Fruit fly (Drosophila melanogaster) S2 (cell line): Measurements from ENCODE around the gene CG33288.

Experiments used
- CG8478 ChIP-seq: fragments of >200 bp; optimal IDR thresholded peaks from 2 replicates; lab custom pipeline; 2018
- CTCF ChIP-seq, 2 experiments: fragments of >200 bp; optimal IDR thresholded peaks; 2 replicates each; lab custom pipeline; 2018

DNA sequence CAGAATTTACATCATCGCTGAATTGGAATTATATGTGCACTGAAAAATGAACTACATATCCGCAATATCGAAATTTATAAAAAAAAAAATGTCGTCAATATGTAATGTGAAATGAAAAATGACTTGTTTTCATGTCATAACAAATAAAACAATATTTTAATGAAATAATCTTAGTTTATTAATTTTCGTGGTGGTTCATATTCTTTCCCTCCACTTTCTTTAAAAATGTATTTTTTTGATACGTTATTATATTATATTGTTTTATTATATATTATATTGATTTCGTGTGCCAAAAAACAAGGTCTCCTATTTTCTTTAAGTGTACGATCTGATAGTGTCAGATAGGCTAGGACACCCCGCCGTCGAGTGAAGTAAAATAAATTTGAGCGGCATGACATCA lies 13.3 kb upstream of the CG33288 start:
- no peak for TF ChIP-seq CG8478 (lab: Kevin White, UChicago)
- no peak for TF ChIP-seq CTCF (optimal IDR thresholded peaks at IDR 0.05; lab: Kevin White, UChicago)
